Fruit fly (Drosophila melanogaster) whole organism, embryonic: ENCODE results near the gene Jhbp2.
A peak's percentile ranks its signal among the peaks of the same experiment; 100 is the strongest.

ENCODE experiments used
- B-H2 ChIP-seq: fragments of 200-800 bp; sonication (Bioruptor generic); optimal IDR thresholded peaks from 2 replicates; lab custom pipeline; 2018; ENCODE audit warnings: missing biosample characterization, mild to moderate bottlenecking, missing genetic modification characterization
- Bteb2 ChIP-seq: fragments of 200-800 bp; sonication (Bioruptor generic); optimal IDR thresholded peaks from 2 replicates; lab custom pipeline; 2016; ENCODE audit warnings: missing biosample characterization, missing genetic modification characterization
- C15 ChIP-seq: fragments of 200-800 bp; sonication (Bioruptor generic); IDR thresholded peaks from 3 replicates; pipeline ENCODE4 v1.3.6; 2022; ENCODE audit warnings: missing biosample characterization, missing genetic modification characterization
- CG1024 ChIP-seq: fragments of 200-800 bp; sonication (Bioruptor generic); IDR thresholded peaks from 2 replicates; pipeline ENCODE4 v1.3.6; 2022; ENCODE audit warnings: missing biosample characterization, missing genetic modification characterization
- CG10462 ChIP-seq: fragments of 200-800 bp; sonication (Bioruptor generic); optimal IDR thresholded peaks from 2 replicates; lab custom pipeline; 2016; ENCODE audit warnings: missing biosample characterization, missing genetic modification characterization
- CG12942 ChIP-seq: fragments of 200-800 bp; sonication (Bioruptor generic); optimal IDR thresholded peaks from 3 replicates; lab custom pipeline; 2016; ENCODE audit warnings: missing biosample characterization, missing genetic modification characterization
- CG1647 ChIP-seq: fragments of 200-800 bp; sonication (Bioruptor generic); optimal IDR thresholded peaks from 3 replicates; lab custom pipeline; 2016; ENCODE audit warnings: missing biosample characterization, missing genetic modification characterization
- CG17612 ChIP-seq: fragments of 200-800 bp; sonication (Bioruptor generic); IDR thresholded peaks from 2 replicates; pipeline ENCODE4 v1.3.6; 2022; ENCODE audit warnings: missing biosample characterization, missing genetic modification characterization
- CG3281 ChIP-seq: fragments of 200-800 bp; sonication (Bioruptor generic); optimal IDR thresholded peaks from 3 replicates; lab custom pipeline; 2017; ENCODE audit warnings: missing biosample characterization, mild to moderate bottlenecking, missing genetic modification characterization
- CG42726 ChIP-seq: fragments of 200-800 bp; sonication (Bioruptor generic); IDR thresholded peaks from 2 replicates; pipeline ENCODE4 v1.3.6; 2022; ENCODE audit warnings: missing biosample characterization, missing genetic modification characterization; ENCODE audit not compliant: partially characterized antibody
- CG4282 ChIP-seq: fragments of 200-800 bp; sonication (Bioruptor generic); optimal IDR thresholded peaks from 2 replicates; lab custom pipeline; 2016; ENCODE audit warnings: missing biosample characterization, missing genetic modification characterization
- CG8388 ChIP-seq: fragments of 200-800 bp; sonication (Bioruptor generic); optimal IDR thresholded peaks from 2 replicates; lab custom pipeline; 2019; ENCODE audit warnings: missing biosample characterization, mild to moderate bottlenecking, missing genetic modification characterization, moderate library complexity
- CG8924 ChIP-seq: fragments of 200-800 bp; optimal IDR thresholded peaks from 3 replicates; lab custom pipeline; 2019; ENCODE audit warnings: missing biosample characterization, mild to moderate bottlenecking, missing genetic modification characterization, moderate library complexity
- CG9727 ChIP-seq: fragments of 200-800 bp; sonication (Bioruptor generic); optimal IDR thresholded peaks from 3 replicates; lab custom pipeline; 2017; ENCODE audit warnings: missing biosample characterization, mild to moderate bottlenecking, missing genetic modification characterization
- Camta ChIP-seq: fragments of 200-800 bp; sonication (Bioruptor generic); optimal IDR thresholded peaks from 2 replicates; lab custom pipeline; 2016; ENCODE audit warnings: missing biosample characterization, missing genetic modification characterization
- D ChIP-seq, 2 experiments: fragments of 200-800 bp in 1 of 2; fragments of >200 bp in 1 of 2; sonication (Bioruptor generic) in 1 of 2; optimal IDR thresholded peaks; 2 replicates in 1 of 2; 3 replicates in 1 of 2; lab custom pipeline; 2017; ENCODE audit warnings: mild to moderate bottlenecking in 1 of 2, missing biosample characterization in 1 of 2, missing genetic modification characterization in 1 of 2, missing genetic modification reagents in 1 of 2
- Dip3 ChIP-seq: fragments of 200-800 bp; sonication (Bioruptor generic); optimal IDR thresholded peaks from 3 replicates; lab custom pipeline; 2016; ENCODE audit warnings: missing biosample characterization, missing genetic modification characterization
- Dll ChIP-seq: fragments of 200-800 bp; sonication (Bioruptor generic); IDR thresholded peaks from 4 replicates; pipeline ENCODE4 v1.3.6; 2022; ENCODE audit warnings: missing biosample characterization, missing genetic modification characterization; ENCODE audit not compliant: partially characterized antibody
- Fer3 ChIP-seq: fragments of 200-800 bp; sonication (Bioruptor generic); optimal IDR thresholded peaks from 2 replicates; lab custom pipeline; 2018; ENCODE audit warnings: missing biosample characterization, mild to moderate bottlenecking, missing genetic modification characterization, moderate library complexity
- Hr3 ChIP-seq: fragments of 200-800 bp; sonication (Bioruptor generic); optimal IDR thresholded peaks from 3 replicates; lab custom pipeline; 2016; ENCODE audit warnings: missing biosample characterization, missing genetic modification characterization
- Lim3 ChIP-seq: fragments of 200-800 bp; sonication (Bioruptor generic); IDR thresholded peaks from 2 replicates; pipeline ENCODE4 v1.3.6; 2022; ENCODE audit warnings: missing biosample characterization, missing genetic modification characterization
- Optix ChIP-seq: fragments of 200-800 bp; sonication (Bioruptor generic); IDR thresholded peaks from 3 replicates; pipeline ENCODE4 v1.3.6; 2022; ENCODE audit warnings: missing biosample characterization, missing genetic modification characterization
- PHDP ChIP-seq: fragments of 200-800 bp; sonication (Bioruptor generic); optimal IDR thresholded peaks from 3 replicates; lab custom pipeline; 2018; ENCODE audit warnings: missing biosample characterization, mild to moderate bottlenecking, missing genetic modification characterization, moderate library complexity
- Rx ChIP-seq: fragments of 200-800 bp; sonication (Bioruptor generic); IDR thresholded peaks from 2 replicates; pipeline ENCODE4 v1.3.6; 2022; ENCODE audit warnings: missing biosample characterization, missing genetic modification characterization
- Spps ChIP-seq: fragments of 200-800 bp; sonication (Bioruptor generic); optimal IDR thresholded peaks from 2 replicates; lab custom pipeline; 2018; ENCODE audit warnings: missing biosample characterization, mild to moderate bottlenecking, missing genetic modification characterization
- Tbp ChIP-seq: fragments of >200 bp; optimal IDR thresholded peaks from 2 replicates; lab custom pipeline; 2018; ENCODE audit warnings: missing biosample characterization, missing genetic modification characterization
- ara ChIP-seq: fragments of 200-800 bp; sonication (Bioruptor generic); IDR thresholded peaks from 2 replicates; pipeline ENCODE4 v1.3.6; 2022; ENCODE audit warnings: missing biosample characterization, missing genetic modification characterization
- ash1 ChIP-seq: fragments of 200-800 bp; sonication (Bioruptor generic); optimal IDR thresholded peaks from 2 replicates; lab custom pipeline; 2018; ENCODE audit warnings: missing biosample characterization, mild to moderate bottlenecking, missing genetic modification characterization
- az2 ChIP-seq: fragments of 200-800 bp; sonication (Bioruptor generic); optimal IDR thresholded peaks from 3 replicates; lab custom pipeline; 2016; ENCODE audit warnings: missing biosample characterization, missing genetic modification characterization
- bab2 ChIP-seq: fragments of 200-800 bp; sonication (Bioruptor generic); optimal IDR thresholded peaks from 2 replicates; lab custom pipeline; 2016; ENCODE audit warnings: missing biosample characterization, missing genetic modification characterization
- bbx ChIP-seq: fragments of 200-800 bp; sonication (Bioruptor generic); IDR thresholded peaks from 2 replicates; pipeline ENCODE4 v1.3.6; 2022; ENCODE audit warnings: missing biosample characterization, missing genetic modification characterization; ENCODE audit not compliant: partially characterized antibody
- chn ChIP-seq: fragments of 200-800 bp; sonication (Bioruptor generic); optimal IDR thresholded peaks from 2 replicates; lab custom pipeline; 2016; ENCODE audit warnings: missing biosample characterization, missing genetic modification characterization
- crol ChIP-seq: fragments of 200-800 bp; sonication (Bioruptor generic); IDR thresholded peaks from 2 replicates; pipeline ENCODE4 v1.3.6; 2022; ENCODE audit warnings: missing biosample characterization, missing genetic modification characterization
- emc ChIP-seq: fragments of 200-800 bp; sonication (Bioruptor generic); optimal IDR thresholded peaks from 2 replicates; lab custom pipeline; 2016; ENCODE audit warnings: missing biosample characterization, missing genetic modification characterization
- exex ChIP-seq: fragments of 200-800 bp; sonication (Bioruptor generic); optimal IDR thresholded peaks from 4 replicates; lab custom pipeline; 2018; ENCODE audit warnings: missing biosample characterization, mild to moderate bottlenecking, missing genetic modification characterization, moderate library complexity
- fd3F ChIP-seq: fragments of 200-800 bp; sonication (Bioruptor generic); optimal IDR thresholded peaks from 2 replicates; lab custom pipeline; 2018; ENCODE audit warnings: missing biosample characterization, mild to moderate bottlenecking, missing genetic modification characterization, moderate library complexity
- ftz-f1 ChIP-seq: fragments of 200-800 bp; sonication (Bioruptor generic); optimal IDR thresholded peaks from 2 replicates; lab custom pipeline; 2016; ENCODE audit warnings: missing biosample characterization, missing genetic modification characterization
- gem ChIP-seq: fragments of 200-800 bp; sonication (Bioruptor generic); optimal IDR thresholded peaks from 2 replicates; lab custom pipeline; 2019; ENCODE audit warnings: missing biosample characterization, mild to moderate bottlenecking, missing genetic modification characterization, moderate library complexity
- h ChIP-seq: fragments of >200 bp; optimal IDR thresholded peaks from 2 replicates; lab custom pipeline; 2017
- her ChIP-seq: fragments of 200-800 bp; sonication (Bioruptor generic); optimal IDR thresholded peaks from 2 replicates; lab custom pipeline; 2016; ENCODE audit warnings: missing biosample characterization, missing genetic modification characterization
- jumu ChIP-seq: fragments of 200-800 bp; sonication (Bioruptor generic); optimal IDR thresholded peaks from 3 replicates; lab custom pipeline; 2016; ENCODE audit warnings: missing biosample characterization, missing genetic modification characterization
- lilli ChIP-seq: fragments of 200-800 bp; sonication (Bioruptor generic); optimal IDR thresholded peaks from 3 replicates; lab custom pipeline; 2016; ENCODE audit warnings: missing biosample characterization, missing genetic modification characterization
- maf-S ChIP-seq: fragments of 200-800 bp; sonication (Bioruptor generic); optimal IDR thresholded peaks from 2 replicates; lab custom pipeline; 2016; ENCODE audit warnings: missing biosample characterization, missing genetic modification characterization
- org-1 ChIP-seq: fragments of 200-800 bp; sonication (Bioruptor generic); optimal IDR thresholded peaks from 2 replicates; lab custom pipeline; 2017; ENCODE audit warnings: missing biosample characterization, missing genetic modification characterization
- phol ChIP-seq: fragments of 200-800 bp; sonication (Bioruptor generic); optimal IDR thresholded peaks from 3 replicates; lab custom pipeline; 2018; ENCODE audit warnings: missing biosample characterization, mild to moderate bottlenecking, missing genetic modification characterization, moderate library complexity
- run ChIP-seq: fragments of 200-800 bp; sonication (Bioruptor generic); optimal IDR thresholded peaks from 3 replicates; lab custom pipeline; 2018; ENCODE audit warnings: missing biosample characterization, mild to moderate bottlenecking, missing genetic modification characterization
- sqz ChIP-seq: fragments of 200-800 bp; sonication (Bioruptor generic); optimal IDR thresholded peaks from 3 replicates; lab custom pipeline; 2018; ENCODE audit warnings: missing biosample characterization, mild to moderate bottlenecking, missing genetic modification characterization
- stwl ChIP-seq: fragments of 200-800 bp; sonication (Bioruptor generic); optimal IDR thresholded peaks from 3 replicates; lab custom pipeline; 2018; ENCODE audit warnings: missing biosample characterization, mild to moderate bottlenecking, missing genetic modification characterization, moderate library complexity
- sug ChIP-seq: fragments of 200-800 bp; optimal IDR thresholded peaks from 2 replicates; lab custom pipeline; 2019; ENCODE audit warnings: missing biosample characterization, mild to moderate bottlenecking, missing genetic modification characterization, moderate library complexity
- tll ChIP-seq, 2 experiments: fragments of 200-800 bp in 1 of 2; fragments of >200 bp in 1 of 2; sonication (Bioruptor generic) in 1 of 2; optimal IDR thresholded peaks; 2 replicates each; lab custom pipeline; 2017 to 2019; ENCODE audit warnings: missing biosample characterization in 2 of 2, missing genetic modification characterization in 2 of 2, mild to moderate bottlenecking in 1 of 2, moderate library complexity in 1 of 2
- tna ChIP-seq: fragments of 200-800 bp; sonication (Bioruptor generic); IDR thresholded peaks from 2 replicates; pipeline ENCODE4 v1.3.6; 2022; ENCODE audit warnings: missing biosample characterization, missing genetic modification characterization; ENCODE audit not compliant: partially characterized antibody
- ttk ChIP-seq: fragments of 200-800 bp; sonication (Bioruptor generic); IDR thresholded peaks from 2 replicates; pipeline ENCODE4 v2.1.2; 2022; ENCODE audit warnings: missing biosample characterization, missing genetic modification characterization

The Jhbp2 gene

DNA sequence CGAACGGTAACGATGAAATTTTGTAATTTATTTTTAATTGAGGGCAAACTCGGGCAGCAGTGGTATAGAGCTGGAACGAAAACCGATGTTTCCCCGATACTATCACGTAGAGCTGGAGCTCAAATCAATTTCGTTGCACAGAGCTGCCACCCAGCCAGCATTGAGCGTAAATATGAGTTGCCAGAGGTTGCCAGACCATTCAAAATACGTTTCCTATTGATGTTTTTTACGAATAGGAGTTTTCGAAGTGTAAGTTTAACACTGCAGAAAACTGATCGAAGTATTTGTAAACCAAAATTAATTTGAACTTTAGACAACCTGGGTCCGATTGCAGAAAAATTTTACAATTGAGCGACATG, 8.6 kb downstream of the Jhbp2 start, which contains the start of gene Ubc6 (continued):
- TF ChIP-seq bbx (GFP tag; lab: Robert Waterston, UW) (no peak), CG1647 (peak; percentile 68), tna (GFP tag; lab: Robert Waterston, UW) (no peak), CG9727 (GFP tag; lab: Kevin White, UChicago) (peak; percentile 55), stwl (tag; lab: Kevin White, UChicago) (peak; percentile 82), CG3281 (GFP tag; lab: Kevin White, UChicago) (peak; percentile 23), CG17612 (no peak), PHDP (tag; lab: Kevin White, UChicago) (peak; percentile 13), fd3F (peak; percentile 6), ftz-f1 (GFP tag; lab: Kevin White, UChicago) (peak; percentile 79), sug (peak; percentile 35), bab2 (GFP tag; lab: Kevin White, UChicago) (peak; percentile 79), emc (GFP tag; lab: Kevin White, UChicago) (peak; percentile 47), sqz (GFP tag; lab: Kevin White, UChicago) (no peak), CG1024 (GFP tag; lab: Robert Waterston, UW) (no peak), crol (GFP tag; lab: Robert Waterston, UW) (no peak), maf-S (peak; percentile 59), tll (GFP tag; optimal IDR thresholded peaks at IDR 0.05; lab: Kevin White, UChicago) (no peak), B-H2 (GFP tag; lab: Kevin White, UChicago) (peak; percentile 64), D (optimal IDR thresholded peaks at IDR 0.05; lab: Kevin White, UChicago) (no peak), D (GFP tag; optimal IDR thresholded peaks at IDR 0.05; lab: Kevin White, UChicago) (no peak), gem (tag; lab: Kevin White, UChicago) (peak; percentile 64), Tbp (GFP tag; lab: Kevin White, UChicago) (peak; percentile 9), Dll (GFP tag; lab: Robert Waterston, UW) (no peak), Rx (GFP tag; lab: Robert Waterston, UW) (no peak), az2 (GFP tag; lab: Kevin White, UChicago) (peak; percentile 38), ttk (no peak), Spps (tag; lab: Kevin White, UChicago) (no peak), Lim3 (GFP tag; lab: Robert Waterston, UW) (no peak), chn (GFP tag; lab: Kevin White, UChicago) (peak; percentile 85), lilli (GFP tag; lab: Kevin White, UChicago) (peak; percentile 74), Hr3 (GFP tag; lab: Kevin White, UChicago) (peak; percentile 87), run (tag; lab: Kevin White, UChicago) (no peak), CG8924 (peak; percentile 63), CG8388 (GFP tag; lab: Kevin White, UChicago) (peak; percentile 18), h (lab: Kevin White, UChicago) (no peak), Fer3 (peak; percentile 41), CG12942 (GFP tag; lab: Kevin White, UChicago) (peak; percentile 47), Camta (GFP tag; lab: Kevin White, UChicago) (peak; percentile 63), CG4282 (peak; percentile 77), her (GFP tag; lab: Kevin White, UChicago) (peak; percentile 100), jumu (GFP tag; lab: Kevin White, UChicago) (peak; percentile 83), Optix (GFP tag; lab: Robert Waterston, UW) (no peak), exex (tag; lab: Kevin White, UChicago) (peak; percentile 62), ash1 (GFP tag; lab: Kevin White, UChicago) (peak; percentile 63), ara (no peak), phol (peak; percentile 73), CG42726 (GFP tag; lab: Robert Waterston, UW) (no peak), C15 (no peak), Dip3 (GFP tag; lab: Kevin White, UChicago) (peak; percentile 72), Bteb2 (GFP tag; lab: Kevin White, UChicago) (peak; percentile 58), CG10462 (GFP tag; lab: Kevin White, UChicago) (peak; percentile 48), org-1 (no peak)
